Worm (Caenorhabditis elegans): ENCODE data around the gene dct-19.

The dct-19 gene

DNA sequence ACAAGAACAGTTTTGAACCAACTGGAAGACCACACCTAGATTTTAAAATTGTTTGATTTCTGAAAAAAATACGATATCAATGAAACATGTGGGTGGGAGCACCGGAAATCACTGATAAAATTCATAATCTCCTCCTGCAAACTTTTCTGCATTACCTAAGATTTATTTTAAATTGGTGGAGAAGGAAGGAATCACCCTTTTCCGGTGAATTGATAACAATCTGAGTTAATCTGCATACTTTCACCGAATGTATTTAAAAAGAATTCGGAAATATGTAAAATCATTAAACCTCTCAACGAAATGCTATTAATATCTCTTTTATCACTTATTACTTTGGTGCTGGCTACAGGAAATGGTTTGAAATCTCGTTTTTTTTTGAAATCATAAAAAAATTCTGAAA is at the start of gene dct-19:
Gene dct-19, plus strand, starts transcription at position 301 of the 400 bp plus-strand sequence.
- TF ChIP-seq ceh-14 (tag; optimal IDR thresholded peaks at IDR 0.05) (no peak), odd-2 (tag; optimal IDR thresholded peaks at IDR 0.05) (no peak), pros-1 (tag; optimal IDR thresholded peaks at IDR 0.05) (no peak), ahr-1 (tag; optimal IDR thresholded peaks at IDR 0.05) (no peak), eyg-1 (tag; optimal IDR thresholded peaks at IDR 0.05) (no peak), syd-9 (tag; optimal IDR thresholded peaks at IDR 0.05) (no peak), nfya-1 (tag; optimal IDR thresholded peaks at IDR 0.05) (no peak), C38D4.7 (GFP tag; optimal IDR thresholded peaks at IDR 0.05) (no peak)

DNA sequence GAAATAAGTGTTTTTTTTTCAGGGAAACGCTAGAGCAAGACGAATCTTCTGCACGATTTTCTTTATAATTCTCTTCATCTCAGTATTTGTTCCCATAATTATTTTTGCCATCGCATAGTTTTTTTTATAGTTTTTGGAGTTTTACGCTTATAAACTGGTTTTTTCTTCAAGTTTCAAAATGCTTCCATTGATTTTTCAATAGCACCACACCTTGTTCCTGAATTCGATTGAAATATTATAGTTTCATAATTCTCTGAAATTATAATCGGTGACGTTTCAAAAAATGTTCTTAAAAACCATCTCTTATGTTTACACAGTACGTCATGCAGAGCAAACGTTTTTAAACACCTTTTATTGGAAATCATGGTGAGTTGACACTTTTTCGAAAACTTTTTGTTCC is 49.6 kb upstream of the dct-19 start, which contains the start of gene K08D8.12:
Gene K08D8.12, plus strand, starts transcription at position 301 of the 400 bp plus-strand sequence.
- no peak for TF ChIP-seq unc-55 (GFP tag; optimal IDR thresholded peaks at IDR 0.05)
- TF ChIP-seq pros-1 (tag; optimal IDR thresholded peaks at IDR 0.05) = no peak
- no peak for TF ChIP-seq hlh-30 (tag; optimal IDR thresholded peaks at IDR 0.05; ENCODE audit: insufficient read depth)
- no peak for TF ChIP-seq pag-3 (tag; optimal IDR thresholded peaks at IDR 0.05; ENCODE audit: borderline replicate concordance)
- TF ChIP-seq fkh-6 (tag; optimal IDR thresholded peaks at IDR 0.05) = no peak
- TF ChIP-seq C38D4.7 (GFP tag; optimal IDR thresholded peaks at IDR 0.05) = no peak
- TF ChIP-seq ceh-2 (tag; optimal IDR thresholded peaks at IDR 0.05) = no peak
- TF ChIP-seq dmd-4 (tag; optimal IDR thresholded peaks at IDR 0.05; ENCODE audit: borderline replicate concordance) = no peak
- no peak for TF ChIP-seq ahr-1 (tag; optimal IDR thresholded peaks at IDR 0.05)
- TF ChIP-seq Y22D7AL.16 (tag; optimal IDR thresholded peaks at IDR 0.05) = no peak
- no peak for TF ChIP-seq lin-11 (tag; optimal IDR thresholded peaks at IDR 0.05)
- TF ChIP-seq ceh-19 (GFP tag; optimal IDR thresholded peaks at IDR 0.05) = no peak
- no peak for TF ChIP-seq syd-9 (tag; optimal IDR thresholded peaks at IDR 0.05)
- no peak for TF ChIP-seq lim-6 (tag; optimal IDR thresholded peaks at IDR 0.05)
- no peak for TF ChIP-seq F13H6.1 (tag; optimal IDR thresholded peaks at IDR 0.05)
- no peak for TF ChIP-seq ref-2 (tag; optimal IDR thresholded peaks at IDR 0.05)
- TF ChIP-seq odd-2 (tag; optimal IDR thresholded peaks at IDR 0.05) = no peak
- TF ChIP-seq ceh-48 (tag; optimal IDR thresholded peaks at IDR 0.05) = no peak

DNA sequence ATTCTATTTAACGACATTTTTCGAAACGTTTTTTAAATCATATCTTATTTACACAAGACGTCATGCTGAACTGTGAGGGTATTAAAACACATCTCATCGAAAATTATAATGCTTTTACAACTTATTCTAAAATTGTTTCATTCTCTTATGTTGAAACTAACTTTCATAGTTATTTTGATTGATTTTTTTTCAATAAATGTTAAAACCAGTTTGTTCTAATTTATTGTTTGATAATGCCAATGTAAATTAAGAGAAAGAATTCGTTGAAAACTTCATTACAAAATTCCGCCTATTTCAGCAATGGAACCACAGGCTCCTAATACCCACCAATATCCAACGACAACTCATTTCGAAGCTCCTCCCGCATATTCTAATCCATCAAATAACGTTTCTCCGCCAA is 47.7 kb upstream of the dct-19 start, which contains the start of gene K08D8.11:
Gene K08D8.11, plus strand, starts transcription at position 301 of the 400 bp plus-strand sequence.
- TF ChIP-seq gmeb-2 (tag; optimal IDR thresholded peaks at IDR 0.05) (no peak), sdc-2 (tag; optimal IDR thresholded peaks at IDR 0.05) (no peak), pqm-1 (tag; optimal IDR thresholded peaks at IDR 0.05) (no peak), hlh-8 (tag; optimal IDR thresholded peaks at IDR 0.05) (no peak), C38D4.7 (GFP tag; optimal IDR thresholded peaks at IDR 0.05) (no peak), syd-9 (tag; optimal IDR thresholded peaks at IDR 0.05) (no peak), nhr-11 (tag; optimal IDR thresholded peaks at IDR 0.05) (no peak), nfya-1 (tag; optimal IDR thresholded peaks at IDR 0.05) (no peak), pax-1 (tag; optimal IDR thresholded peaks at IDR 0.05) (no peak), ama-1 (optimal IDR thresholded peaks at IDR 0.05) (no peak), C08G9.2 (tag; optimal IDR thresholded peaks at IDR 0.05) (no peak)

DNA sequence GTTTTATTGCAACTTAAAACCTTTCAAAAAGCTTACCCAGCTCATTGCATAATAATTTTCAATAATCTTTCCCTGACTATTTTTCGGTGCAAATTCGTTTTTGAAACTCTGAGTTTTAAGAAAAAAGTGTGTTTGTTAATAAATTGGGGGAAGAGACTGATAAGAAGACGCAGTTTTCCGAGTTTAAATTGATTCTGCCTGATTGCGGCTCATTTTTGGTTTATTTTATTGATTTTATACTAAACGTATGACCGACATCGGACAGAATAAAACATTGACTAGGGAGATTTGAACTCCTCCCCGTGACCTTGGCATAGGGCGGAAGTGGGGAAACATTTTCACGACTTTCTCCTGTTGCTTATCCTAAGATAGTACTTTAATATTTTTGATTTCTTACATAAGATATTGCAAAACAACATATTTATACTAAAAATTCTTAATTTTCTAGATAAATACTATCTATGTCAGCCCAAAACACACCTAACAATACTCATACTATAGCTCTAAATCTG is 46.3 kb upstream of the dct-19 start, which contains the start of gene K08D8.7:
Gene K08D8.7, plus strand, starts transcription at position 462 of the 512 bp plus-strand sequence.
- TF ChIP-seq sox-2 (GFP tag; IDR thresholded peaks at IDR 0.05) (no peak), ceh-45 (GFP tag; IDR thresholded peaks at IDR 0.05) (no peak), madf-2 (tag; optimal IDR thresholded peaks at IDR 0.05) (no peak), rnt-1 (tag; optimal IDR thresholded peaks at IDR 0.05) (no peak), ceh-22 (tag; optimal IDR thresholded peaks at IDR 0.05) (no peak), ceh-14 (tag; optimal IDR thresholded peaks at IDR 0.05) (no peak), pros-1 (tag; optimal IDR thresholded peaks at IDR 0.05) (no peak), unc-42 (tag; optimal IDR thresholded peaks at IDR 0.05) (no peak), pat-9 (tag; optimal IDR thresholded peaks at IDR 0.05) (no peak)

Measured in whole organism, late embryonic.